Fruit fly (Drosophila melanogaster): ENCODE measurements around the gene aub.
A peak's percentile ranks its signal among the peaks of the same experiment; 100 is the strongest.

The aub gene

DNA sequence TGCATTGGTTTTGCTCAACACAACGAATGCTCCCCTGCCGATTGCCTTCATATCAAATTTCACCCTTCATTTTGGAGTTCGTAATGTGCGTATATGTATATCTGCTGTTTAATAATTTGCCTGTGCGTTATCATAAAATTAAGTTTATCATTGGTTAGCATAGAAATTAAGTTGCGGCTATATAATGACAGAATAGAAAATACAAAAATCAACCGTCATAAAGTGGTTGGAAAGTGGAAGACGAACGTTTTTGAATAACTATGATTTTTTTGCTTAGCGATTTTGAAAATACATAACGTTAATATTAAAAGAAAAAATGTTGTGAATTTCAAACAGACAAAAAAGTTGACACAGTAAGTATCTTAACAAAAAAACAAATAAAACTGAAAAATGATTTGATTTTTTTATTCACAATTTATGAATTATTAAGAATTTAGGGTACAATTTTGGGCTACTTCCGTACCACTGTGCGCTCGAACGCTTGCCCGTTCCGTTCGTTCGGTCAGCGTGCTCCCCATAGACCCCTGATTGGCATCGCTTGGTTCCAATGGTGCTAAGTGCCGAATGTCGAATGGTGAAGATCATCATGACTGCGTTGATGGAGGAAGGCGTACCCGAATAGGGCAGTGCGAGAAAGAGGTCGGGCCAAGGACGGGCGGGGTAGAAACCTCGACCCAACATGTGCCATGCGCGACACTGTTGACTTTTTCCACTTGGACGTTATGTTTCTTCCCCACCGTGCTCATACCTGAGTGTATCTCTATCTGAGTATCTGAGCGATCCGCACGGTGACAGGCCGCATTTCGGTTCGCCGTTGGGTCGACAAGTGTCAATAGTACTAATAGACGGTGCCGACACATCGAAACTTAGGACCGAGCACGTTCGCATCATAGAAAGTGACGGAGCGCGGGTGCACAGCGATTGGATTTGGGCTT lies 36.6 kb upstream of the aub start (continued):
- TF ChIP-seq bigmax (GFP tag; optimal IDR thresholded peaks at IDR 0.05) (no peak), CG15601 (tag; optimal IDR thresholded peaks at IDR 0.05) (peak; percentile 28), GATAe (GFP tag; conservative IDR thresholded peaks at IDR 0.05) (no peak), CG17361 (GFP tag; IDR thresholded peaks at IDR 0.05) (peak; percentile 65; the same call in 1 of the 3 replicates), CG10654 (GFP tag; optimal IDR thresholded peaks at IDR 0.05) (no peak), CG6689 (GFP tag; IDR thresholded peaks at IDR 0.05) (peak; percentile 52), CG8944 (GFP tag; optimal IDR thresholded peaks at IDR 0.05) (peak; percentile 2), gem (tag; optimal IDR thresholded peaks at IDR 0.05) (peak; percentile 87), dmrt11E (tag; optimal IDR thresholded peaks at IDR 0.05) (peak; percentile 73), lbe (GFP tag; optimal IDR thresholded peaks at IDR 0.05) (no peak), CG9817 (tag; optimal IDR thresholded peaks at IDR 0.05) (peak; percentile 17), Opbp (GFP tag; IDR thresholded peaks at IDR 0.05; ENCODE audit: partially characterized antibody) (no peak), Hmr (GFP tag; optimal IDR thresholded peaks at IDR 0.05) (peak; percentile 39), CG3407 (GFP tag; optimal IDR thresholded peaks at IDR 0.05) (peak; percentile 8), CG11696 (GFP tag; IDR thresholded peaks at IDR 0.05) (no peak), dpn (GFP tag; optimal IDR thresholded peaks at IDR 0.05) (peak; percentile 19 to 51), Fer1 (GFP tag; optimal IDR thresholded peaks at IDR 0.05) (peak; percentile 33), Rx (GFP tag; IDR thresholded peaks at IDR 0.05) (no peak), Taf1 (GFP tag; IDR thresholded peaks at IDR 0.05) (no peak), Hr39 (optimal IDR thresholded peaks at IDR 0.05) (no peak), chinmo (GFP tag; IDR thresholded peaks at IDR 0.05; ENCODE audit: partially characterized antibody) (0 out of 4 replicates have a peak, but pooled peaks have one; percentile 9), tll (GFP tag; optimal IDR thresholded peaks at IDR 0.05) (no peak), CG10543 (GFP tag; optimal IDR thresholded peaks at IDR 0.05) (peak; percentile 47), org-1 (GFP tag; optimal IDR thresholded peaks at IDR 0.05) (peak; percentile 50), CG1233 (GFP tag; optimal IDR thresholded peaks at IDR 0.05) (peak; percentile 2), luna (GFP tag; optimal IDR thresholded peaks at IDR 0.05) (no peak), CG8089 (GFP tag; optimal IDR thresholded peaks at IDR 0.05) (no peak), tap (tag; optimal IDR thresholded peaks at IDR 0.05) (no peak), CG12299 (tag; optimal IDR thresholded peaks at IDR 0.05) (no peak), CG7786 (GFP tag; optimal IDR thresholded peaks at IDR 0.05) (peak; percentile 33), jigr1 (GFP tag; IDR thresholded peaks at IDR 0.05) (no peak), E2f1 (GFP tag; IDR thresholded peaks at IDR 0.05) (no peak), nom (GFP tag; optimal IDR thresholded peaks at IDR 0.05) (no peak), CG17912 (GFP tag; optimal IDR thresholded peaks at IDR 0.05) (no peak), trem (tag; optimal IDR thresholded peaks at IDR 0.05) (peak; percentile 32), CG14050 (GFP tag; IDR thresholded peaks at IDR 0.05) (no peak), insv (GFP tag; optimal IDR thresholded peaks at IDR 0.05) (no peak), CG33213 (GFP tag; optimal IDR thresholded peaks at IDR 0.05) (no peak), Side (GFP tag; optimal IDR thresholded peaks at IDR 0.05) (peak; percentile 27), mam (GFP tag; optimal IDR thresholded peaks at IDR 0.05) (peak; percentile 4), Tbp (GFP tag; optimal IDR thresholded peaks at IDR 0.05) (no peak), NfI (GFP tag; optimal IDR thresholded peaks at IDR 0.05) (no peak), wdn (GFP tag; IDR thresholded peaks at IDR 0.05) (no peak), CG10209 (GFP tag; optimal IDR thresholded peaks at IDR 0.05) (peak; percentile 48), CG30020 (tag; optimal IDR thresholded peaks at IDR 0.05) (no peak), hth (optimal IDR thresholded peaks at IDR 0.05) (no peak), Usf (GFP tag; optimal IDR thresholded peaks at IDR 0.05) (peak; percentile 24), CG4854 (GFP tag; optimal IDR thresholded peaks at IDR 0.05) (no peak), ewg (GFP tag; optimal IDR thresholded peaks at IDR 0.05) (peak; percentile 41)

All from whole organism, embryonic.